Fruit fly (Drosophila melanogaster): Measurements from ENCODE around the gene Tusp.

DNA sequence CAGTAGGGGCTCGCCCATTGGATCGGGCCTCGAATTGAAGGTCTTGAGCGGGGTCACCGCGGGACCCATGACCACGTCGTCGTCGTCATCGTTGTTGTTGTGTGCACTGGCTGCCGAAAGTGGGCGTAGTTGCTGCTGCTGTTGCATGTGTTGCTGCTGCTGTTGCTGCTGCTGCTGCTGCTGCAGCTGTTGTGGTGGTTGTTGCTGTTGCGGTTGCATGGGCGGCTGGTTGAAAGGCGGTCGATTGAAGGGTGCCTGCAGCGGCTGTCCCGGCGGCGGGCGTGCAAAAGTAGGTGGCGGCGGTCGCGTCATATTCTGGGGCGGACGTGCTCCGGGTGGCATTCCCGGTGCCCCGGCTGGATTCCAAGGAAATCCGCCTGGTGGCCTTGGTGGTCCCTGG lies 40.1 kb downstream of the Tusp start:
- TF ChIP-seq Sin3A (optimal IDR thresholded peaks at IDR 0.05), result no peak
- no peak for TF ChIP-seq insv (optimal IDR thresholded peaks at IDR 0.05)
- TF ChIP-seq ttk (optimal IDR thresholded peaks at IDR 0.05), result no peak
- TF ChIP-seq h (optimal IDR thresholded peaks at IDR 0.05), result no peak
- TF ChIP-seq psq (optimal IDR thresholded peaks at IDR 0.05), result no peak
- no peak for TF ChIP-seq Myc (optimal IDR thresholded peaks at IDR 0.05)
